Fruit fly (Drosophila melanogaster) S2 (cell line): ENCODE results near the gene Traf6.

ENCODE experiments used
- CG8478 ChIP-seq: fragments of >200 bp; optimal IDR thresholded peaks from 2 replicates; lab custom pipeline; 2018
- CTCF ChIP-seq, 2 experiments: fragments of >200 bp; optimal IDR thresholded peaks; 2 replicates each; lab custom pipeline; 2018

dm6 chrX:8179858-8180257 lies 22.7 kb upstream of the Traf6 start:
- TF ChIP-seq CG8478 (lab: Kevin White, UChicago) (no peak), CTCF (optimal IDR thresholded peaks at IDR 0.05; lab: Kevin White, UChicago) (no peak)
